Worm (Caenorhabditis elegans): ENCODE measurements around the gene popl-7.
A peak's percentile ranks its signal among the peaks of the same experiment; 100 is the strongest.

DNA sequence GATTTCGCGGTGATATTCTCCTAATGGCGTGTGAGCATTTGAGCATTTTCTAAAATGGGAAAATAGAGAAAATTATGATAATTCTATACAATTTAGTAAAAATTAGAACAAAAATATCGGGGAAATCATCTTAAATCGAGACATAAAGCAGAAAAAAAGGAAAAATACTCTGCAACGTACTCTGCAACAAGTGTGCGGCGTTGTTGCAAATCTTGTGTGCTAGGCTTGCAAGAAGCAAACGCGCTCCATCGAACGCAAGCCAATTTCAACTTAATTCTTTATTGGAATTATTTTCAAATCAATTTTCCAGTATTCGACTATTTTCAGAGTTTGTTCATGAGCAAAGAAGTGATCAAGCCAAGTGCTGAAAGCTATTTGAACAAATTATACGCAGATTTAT is 15.6 kb downstream of the popl-7 start, which contains the start of the genes Y62E10A.20, Y62E10A.23 and mdt-9:
- TF ChIP-seq ztf-11 (tag; optimal IDR thresholded peaks at IDR 0.05): no peak
- no peak for TF ChIP-seq elt-3 (tag; optimal IDR thresholded peaks at IDR 0.05)
- peak; percentile 43 for TF ChIP-seq nhr-43 (tag; optimal IDR thresholded peaks at IDR 0.05; ENCODE audit: poor library complexity, severe bottlenecking)
- no peak for TF ChIP-seq nhr-11 (tag; optimal IDR thresholded peaks at IDR 0.05)
- no peak for TF ChIP-seq nhr-77 (tag; optimal IDR thresholded peaks at IDR 0.05)
- TF ChIP-seq lin-39 (tag; optimal IDR thresholded peaks at IDR 0.05): peak; percentile 70
- no peak for TF ChIP-seq nhr-237 (tag; optimal IDR thresholded peaks at IDR 0.05)
- TF ChIP-seq snpc-4 (tag; optimal IDR thresholded peaks at IDR 0.05): peak; percentile 11

All from whole organism, L3 larva.